Worm (Caenorhabditis elegans) whole organism, midembryonic: ENCODE data around the gene perm-2.

ENCODE experiments used
- cog-1 ChIP-seq: sonication (generic microtip); optimal IDR thresholded peaks from 2 replicates; lab custom pipeline; 2016; ENCODE audit warnings: missing genetic modification characterization, missing compliant biosample characterization
- flt-1 ChIP-seq: fragments of 200-800 bp; sonication (Bioruptor generic); IDR thresholded peaks from 2 replicates; pipeline ENCODE4 v1.3.6; 2022; ENCODE audit warnings: missing genetic modification characterization, missing compliant biosample characterization
- klf-2 ChIP-seq: fragments of 200-800 bp; sonication (Bioruptor generic); conservative IDR thresholded peaks from 2 replicates; pipeline ENCODE4 v1.3.6; 2022; ENCODE audit warnings: missing genetic modification reagents, missing genetic modification characterization, missing compliant biosample characterization
- med-1 ChIP-seq: sonication (generic microtip); optimal IDR thresholded peaks from 2 replicates; lab custom pipeline; 2017; ENCODE audit warnings: missing genetic modification characterization, mild to moderate bottlenecking, missing compliant biosample characterization, antibody characterized with exemption, missing genetic modification reagents; ENCODE audit not compliant: insufficient read depth
- ref-1 ChIP-seq: fragments of 200-800 bp; sonication (Bioruptor generic); conservative IDR thresholded peaks from 2 replicates; pipeline ENCODE4 v1.3.6; 2022; ENCODE audit warnings: missing genetic modification reagents, missing genetic modification characterization, missing compliant biosample characterization
- tab-1 ChIP-seq: fragments of 200-800 bp; sonication (Bioruptor generic); IDR thresholded peaks from 2 replicates; pipeline ENCODE4 v1.3.6; 2022; ENCODE audit warnings: missing genetic modification characterization, missing compliant biosample characterization
- ztf-23 ChIP-seq: fragments of 200-800 bp; sonication (Bioruptor generic); IDR thresholded peaks from 2 replicates; pipeline ENCODE4 v1.3.6; 2022; ENCODE audit warnings: missing genetic modification reagents, missing genetic modification characterization, missing compliant biosample characterization
- ztf-29 ChIP-seq: fragments of 200-800 bp; sonication (Bioruptor generic); IDR thresholded peaks from 2 replicates; pipeline ENCODE4 v1.3.6; 2022; ENCODE audit warnings: missing genetic modification reagents, missing genetic modification characterization, missing compliant biosample characterization

DNA sequence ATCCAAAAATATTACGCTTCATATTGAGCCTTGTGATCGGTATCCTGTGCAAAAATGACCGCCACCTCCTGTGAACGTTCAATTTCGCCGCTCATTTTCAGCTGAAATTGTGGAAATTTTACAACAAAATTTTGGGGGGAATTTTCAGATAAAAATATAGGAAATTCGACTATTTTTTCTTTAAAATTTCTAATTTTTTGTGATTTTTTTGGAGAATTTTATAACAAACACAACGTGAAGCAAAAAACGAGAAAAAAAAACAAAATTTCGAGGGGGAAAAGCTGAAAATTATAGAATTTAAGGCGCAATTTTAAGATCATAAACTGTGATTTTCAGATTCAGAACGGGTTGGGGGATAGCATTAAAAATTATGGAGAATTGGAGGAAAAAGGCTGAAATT, 39.7 kb upstream of the perm-2 start, which contains the start of gene csn-4:
- TF ChIP-seq ztf-29 (GFP tag; lab: Robert Waterston, UW): no peak
- TF ChIP-seq klf-2 (GFP tag; lab: Robert Waterston, UW): no peak
- no peak for TF ChIP-seq med-1 (GFP tag; lab: Kevin White, UChicago)
- TF ChIP-seq ref-1 (GFP tag; lab: Robert Waterston, UW): no peak
- TF ChIP-seq cog-1 (tag; lab: Kevin White, UChicago): no peak
- TF ChIP-seq tab-1 (GFP tag; lab: Robert Waterston, UW): no peak
- no peak for TF ChIP-seq flt-1
- no peak for TF ChIP-seq ztf-23 (GFP tag; lab: Robert Waterston, UW)
